Fruit fly (Drosophila melanogaster) whole organism, prepupa: ENCODE results near the gene RabX6.

ENCODE experiments used
- Blimp-1 ChIP-seq: fragments of 200-800 bp; sonication (Bioruptor generic); optimal IDR thresholded peaks from 3 replicates; lab custom pipeline; 2017; ENCODE audit warnings: missing biosample characterization, missing genetic modification characterization, mild to moderate bottlenecking, moderate library complexity, missing genetic modification reagents
- CG10669 ChIP-seq: fragments of 200-800 bp; sonication (Bioruptor generic); optimal IDR thresholded peaks from 3 replicates; lab custom pipeline; 2018; ENCODE audit warnings: missing biosample characterization, mild to moderate bottlenecking, missing genetic modification characterization, moderate library complexity
- CG11294 ChIP-seq: fragments of 200-800 bp; sonication (Bioruptor generic); IDR thresholded peaks from 2 replicates; pipeline ENCODE4 v1.3.6; 2022; ENCODE audit warnings: missing biosample characterization, missing genetic modification characterization
- CG11762 ChIP-seq: fragments of 200-800 bp; sonication (Bioruptor generic); optimal IDR thresholded peaks from 3 replicates; lab custom pipeline; 2016; ENCODE audit warnings: missing biosample characterization, missing genetic modification characterization; ENCODE audit not compliant: insufficient read depth
- CG11902 ChIP-seq: fragments of 200-800 bp; sonication (Bioruptor generic); optimal IDR thresholded peaks from 3 replicates; lab custom pipeline; 2016; ENCODE audit warnings: missing biosample characterization, missing genetic modification characterization
- CG15336 ChIP-seq: fragments of 200-800 bp; sonication (Bioruptor generic); IDR thresholded peaks from 2 replicates; pipeline ENCODE4 v1.3.6; 2022; ENCODE audit warnings: missing biosample characterization, missing genetic modification characterization
- CG1621 ChIP-seq: fragments of 200-800 bp; sonication (Bioruptor generic); optimal IDR thresholded peaks from 3 replicates; lab custom pipeline; 2018; ENCODE audit warnings: missing biosample characterization, mild to moderate bottlenecking, missing genetic modification characterization
- CG31627 ChIP-seq: fragments of 200-800 bp; sonication (Bioruptor generic); optimal IDR thresholded peaks from 3 replicates; lab custom pipeline; 2016; ENCODE audit warnings: missing biosample characterization, missing genetic modification characterization
- CG32006 ChIP-seq: fragments of 200-800 bp; sonication (Bioruptor generic); optimal IDR thresholded peaks from 3 replicates; lab custom pipeline; 2017; ENCODE audit warnings: missing biosample characterization, mild to moderate bottlenecking, missing genetic modification characterization
- CG3919 ChIP-seq: fragments of 200-800 bp; sonication (Bioruptor generic); optimal IDR thresholded peaks from 3 replicates; lab custom pipeline; 2016; ENCODE audit warnings: missing biosample characterization, missing genetic modification characterization
- CG4318 ChIP-seq: fragments of 200-800 bp; sonication (Bioruptor generic); optimal IDR thresholded peaks from 3 replicates; lab custom pipeline; 2017; ENCODE audit warnings: missing biosample characterization, mild to moderate bottlenecking, missing genetic modification characterization
- CG6163 ChIP-seq: fragments of 200-800 bp; sonication (Bioruptor generic); IDR thresholded peaks from 3 replicates; pipeline ENCODE4 v1.3.6; 2022; ENCODE audit warnings: missing biosample characterization, missing genetic modification characterization
- CG6276 ChIP-seq: fragments of 200-800 bp; sonication (Bioruptor generic); optimal IDR thresholded peaks from 2 replicates; lab custom pipeline; 2017; ENCODE audit warnings: missing biosample characterization, mild to moderate bottlenecking, missing genetic modification characterization
- CG6854 ChIP-seq: fragments of 200-800 bp; sonication (Bioruptor generic); optimal IDR thresholded peaks from 2 replicates; lab custom pipeline; 2017; ENCODE audit warnings: missing biosample characterization, mild to moderate bottlenecking, missing genetic modification characterization
- CG7368 ChIP-seq: fragments of 200-800 bp; sonication (Bioruptor generic); optimal IDR thresholded peaks from 3 replicates; lab custom pipeline; 2016; ENCODE audit warnings: missing biosample characterization, missing genetic modification characterization
- CG8119 ChIP-seq: fragments of 200-800 bp; sonication (Bioruptor generic); IDR thresholded peaks from 3 replicates; pipeline ENCODE4 v1.3.6; 2022; ENCODE audit warnings: missing biosample characterization, missing genetic modification characterization
- CG8319 ChIP-seq: fragments of 200-800 bp; sonication (Bioruptor generic); optimal IDR thresholded peaks from 3 replicates; lab custom pipeline; 2016; ENCODE audit warnings: missing biosample characterization, missing genetic modification characterization
- CG8632 ChIP-seq: fragments of 200-800 bp; sonication (Bioruptor generic); optimal IDR thresholded peaks from 3 replicates; lab custom pipeline; 2016; ENCODE audit warnings: missing biosample characterization, missing genetic modification characterization
- Eip75B ChIP-seq: fragments of 200-800 bp; sonication (Bioruptor generic); optimal IDR thresholded peaks from 3 replicates; lab custom pipeline; 2016; ENCODE audit warnings: missing biosample characterization, missing genetic modification characterization
- Eip78C ChIP-seq: fragments of 200-800 bp; sonication (Bioruptor generic); peaks from one replicate; lab custom pipeline; 2016; ENCODE audit warnings: missing biosample characterization, missing genetic modification characterization
- Eip93F ChIP-seq: fragments of 200-800 bp; sonication (Bioruptor generic); optimal IDR thresholded peaks from 2 replicates; lab custom pipeline; 2016; ENCODE audit warnings: missing biosample characterization, mild to moderate bottlenecking, missing genetic modification characterization
- Ets21C ChIP-seq: fragments of 200-800 bp; sonication (Bioruptor generic); optimal IDR thresholded peaks from 3 replicates; lab custom pipeline; 2016; ENCODE audit warnings: missing biosample characterization, missing genetic modification characterization
- Ets96B ChIP-seq: fragments of 200-800 bp; optimal IDR thresholded peaks from 2 replicates; lab custom pipeline; 2019; ENCODE audit warnings: missing biosample characterization, mild to moderate bottlenecking, missing genetic modification characterization, moderate library complexity
- Gug ChIP-seq: fragments of 200-800 bp; sonication (Bioruptor generic); IDR thresholded peaks from 2 replicates; pipeline ENCODE4 v1.3.6; 2022; ENCODE audit warnings: missing biosample characterization, missing genetic modification characterization
- Hr39 ChIP-seq: fragments of 200-800 bp; sonication (Bioruptor generic); optimal IDR thresholded peaks from 2 replicates; lab custom pipeline; 2016; ENCODE audit warnings: missing biosample characterization, missing genetic modification characterization
- Hr4 ChIP-seq: fragments of 200-800 bp; sonication (Bioruptor generic); optimal IDR thresholded peaks from 3 replicates; lab custom pipeline; 2016; ENCODE audit warnings: missing biosample characterization, missing genetic modification characterization
- Lpt ChIP-seq: fragments of 200-800 bp; sonication (Bioruptor generic); optimal IDR thresholded peaks from 3 replicates; lab custom pipeline; 2016; ENCODE audit warnings: missing biosample characterization, missing genetic modification characterization
- Met ChIP-seq: fragments of 200-800 bp; sonication (Bioruptor generic); optimal IDR thresholded peaks from 3 replicates; lab custom pipeline; 2016; ENCODE audit warnings: missing biosample characterization, missing genetic modification characterization
- OdsH ChIP-seq: fragments of 200-800 bp; sonication (Bioruptor generic); optimal IDR thresholded peaks from 3 replicates; lab custom pipeline; 2016; ENCODE audit warnings: missing biosample characterization, missing genetic modification characterization
- Smox ChIP-seq: fragments of 200-800 bp; sonication (Bioruptor generic); optimal IDR thresholded peaks from 3 replicates; lab custom pipeline; 2016; ENCODE audit warnings: missing biosample characterization, missing genetic modification characterization
- Sox14 ChIP-seq: fragments of 200-800 bp; sonication (Bioruptor generic); optimal IDR thresholded peaks from 3 replicates; lab custom pipeline; 2016; ENCODE audit warnings: missing biosample characterization, missing genetic modification characterization
- Sox15 ChIP-seq: fragments of 200-800 bp; sonication (Bioruptor generic); optimal IDR thresholded peaks from 3 replicates; lab custom pipeline; 2016; ENCODE audit warnings: missing biosample characterization, missing genetic modification characterization
- achi ChIP-seq: fragments of 200-800 bp; sonication (Bioruptor generic); optimal IDR thresholded peaks from 3 replicates; lab custom pipeline; 2016; ENCODE audit warnings: missing biosample characterization, missing genetic modification characterization
- acj6 ChIP-seq: fragments of 200-800 bp; sonication (Bioruptor generic); optimal IDR thresholded peaks from 3 replicates; lab custom pipeline; 2016; ENCODE audit warnings: missing biosample characterization, missing genetic modification characterization
- cyc ChIP-seq: fragments of 200-800 bp; sonication (Bioruptor generic); optimal IDR thresholded peaks from 3 replicates; lab custom pipeline; 2016; ENCODE audit warnings: missing biosample characterization, missing genetic modification characterization
- dac ChIP-seq: fragments of 200-800 bp; sonication (Bioruptor generic); optimal IDR thresholded peaks from 2 replicates; lab custom pipeline; 2017; ENCODE audit warnings: missing biosample characterization, mild to moderate bottlenecking, missing genetic modification characterization
- dsx ChIP-seq: fragments of 200-800 bp; optimal IDR thresholded peaks from 3 replicates; lab custom pipeline; 2019; ENCODE audit warnings: missing biosample characterization, mild to moderate bottlenecking, missing genetic modification characterization, moderate library complexity; ENCODE audit not compliant: poor library complexity, severe bottlenecking
- eg ChIP-seq: fragments of 200-800 bp; sonication (Bioruptor generic); IDR thresholded peaks from 3 replicates; pipeline ENCODE4 v1.3.6; 2022; ENCODE audit warnings: missing biosample characterization, missing genetic modification characterization
- fd59A ChIP-seq: fragments of 200-800 bp; sonication (Bioruptor generic); optimal IDR thresholded peaks from 2 replicates; lab custom pipeline; 2017; ENCODE audit warnings: missing biosample characterization, mild to moderate bottlenecking, missing genetic modification characterization, missing genetic modification reagents
- fd85E ChIP-seq: fragments of 200-800 bp; sonication (Bioruptor generic); optimal IDR thresholded peaks from 3 replicates; lab custom pipeline; 2016; ENCODE audit warnings: missing biosample characterization, missing genetic modification characterization
- lz ChIP-seq: fragments of 200-800 bp; sonication (Bioruptor generic); optimal IDR thresholded peaks from 3 replicates; lab custom pipeline; 2016; ENCODE audit warnings: missing biosample characterization, missing genetic modification characterization
- net ChIP-seq: fragments of 200-800 bp; sonication (Bioruptor generic); optimal IDR thresholded peaks from 3 replicates; lab custom pipeline; 2016; ENCODE audit warnings: missing biosample characterization, missing genetic modification characterization
- pdm3 ChIP-seq: fragments of 200-800 bp; sonication (Bioruptor generic); optimal IDR thresholded peaks from 3 replicates; lab custom pipeline; 2016; ENCODE audit warnings: missing biosample characterization, missing genetic modification characterization
- salr ChIP-seq, 2 experiments: fragments of 200-800 bp; sonication (Bioruptor generic); optimal IDR thresholded peaks; 3 replicates each; lab custom pipeline; 2016 to 2018; ENCODE audit warnings: missing biosample characterization in 2 of 2, missing genetic modification characterization in 2 of 2, mild to moderate bottlenecking in 1 of 2
- spab ChIP-seq: fragments of 200-800 bp; sonication (Bioruptor generic); optimal IDR thresholded peaks from 2 replicates; lab custom pipeline; 2017; ENCODE audit warnings: missing biosample characterization, mild to moderate bottlenecking, missing genetic modification characterization, missing genetic modification reagents
- ss ChIP-seq, 2 experiments: fragments of 200-800 bp; sonication (Bioruptor generic); optimal IDR thresholded peaks; 2 replicates in 1 of 2; 3 replicates in 1 of 2; lab custom pipeline; 2017 to 2018; ENCODE audit warnings: mild to moderate bottlenecking in 2 of 2, missing biosample characterization in 2 of 2, missing genetic modification characterization in 2 of 2, moderate library complexity in 1 of 2
- svp ChIP-seq: fragments of 200-800 bp; sonication (Bioruptor generic); peaks from one replicate; lab custom pipeline; 2016; ENCODE audit warnings: missing biosample characterization, missing genetic modification characterization
- topi ChIP-seq: fragments of 200-800 bp; sonication (Bioruptor generic); optimal IDR thresholded peaks from 3 replicates; lab custom pipeline; 2016; ENCODE audit warnings: missing biosample characterization, missing genetic modification characterization
- vri ChIP-seq: fragments of 200-800 bp; sonication (Bioruptor generic); optimal IDR thresholded peaks from 3 replicates; lab custom pipeline; 2016; ENCODE audit warnings: missing biosample characterization, mild to moderate bottlenecking, missing genetic modification characterization

The RabX6 gene

dm6 chr3L:721026-721425 is 30.7 kb downstream of the RabX6 start (continued):
- TF ChIP-seq CG6276 (GFP tag; lab: Kevin White, UChicago): peak; percentile 39
- TF ChIP-seq fd85E (GFP tag; lab: Kevin White, UChicago): no peak
- no peak for TF ChIP-seq Met (GFP tag; lab: Kevin White, UChicago)
- TF ChIP-seq acj6 (GFP tag; lab: Kevin White, UChicago): peak; percentile 21
- peak; percentile 83 for TF ChIP-seq CG8119
- TF ChIP-seq spab (GFP tag; lab: Kevin White, UChicago): no peak
- TF ChIP-seq CG3919 (GFP tag; lab: Kevin White, UChicago): peak; percentile 41
- TF ChIP-seq CG11294 (GFP tag; lab: Robert Waterston, UW): peak; percentile 65
- TF ChIP-seq CG8319 (GFP tag; lab: Kevin White, UChicago): no peak
- TF ChIP-seq OdsH: peak; percentile 40
- peak; percentile 82 for TF ChIP-seq CG32006 (GFP tag; lab: Kevin White, UChicago)

dm6 chr3L:721863-722262 is 31.5 kb downstream of the RabX6 start:
- TF ChIP-seq CG8632 (GFP tag; lab: Kevin White, UChicago): no peak
- TF ChIP-seq CG1621 (tag; lab: Kevin White, UChicago): no peak
- TF ChIP-seq CG7368: no peak
- no peak for TF ChIP-seq CG3919 (GFP tag; lab: Kevin White, UChicago)
- no peak for TF ChIP-seq achi (GFP tag; lab: Kevin White, UChicago)
- no peak for TF ChIP-seq dsx (GFP tag; lab: Kevin White, UChicago)
- TF ChIP-seq Ets21C (GFP tag; lab: Kevin White, UChicago): no peak
- peak; percentile 47; the same call in 1 of the 3 replicates for TF ChIP-seq eg (GFP tag; lab: Robert Waterston, UW)
- no peak for TF ChIP-seq lz (GFP tag; lab: Kevin White, UChicago)
- no peak for TF ChIP-seq salr (GFP tag; optimal IDR thresholded peaks at IDR 0.05; lab: Kevin White, UChicago)
- TF ChIP-seq CG10669 (GFP tag; lab: Kevin White, UChicago): no peak
- TF ChIP-seq CG6276 (GFP tag; lab: Kevin White, UChicago): no peak
- no peak for TF ChIP-seq acj6 (GFP tag; lab: Kevin White, UChicago)
- no peak for TF ChIP-seq dac (GFP tag; lab: Kevin White, UChicago)
- peak; percentile 25; the same call in 1 of the 2 replicates for TF ChIP-seq Gug
- TF ChIP-seq vri (GFP tag; lab: Kevin White, UChicago): no peak
- no peak for TF ChIP-seq Hr39 (GFP tag; lab: Kevin White, UChicago)
- TF ChIP-seq Eip75B (GFP tag; lab: Kevin White, UChicago): no peak
- TF ChIP-seq CG4318 (GFP tag; lab: Kevin White, UChicago): no peak
- TF ChIP-seq CG8319 (GFP tag; lab: Kevin White, UChicago): no peak
- 0 out of 3 replicates have a peak, but pooled peaks have one; percentile 18 for TF ChIP-seq CG8119
- TF ChIP-seq cyc (GFP tag; lab: Kevin White, UChicago): no peak
- no peak for TF ChIP-seq Sox14 (GFP tag; lab: Kevin White, UChicago)
- TF ChIP-seq CG15336 (GFP tag; lab: Robert Waterston, UW): peak; percentile 52
- TF ChIP-seq topi (GFP tag; lab: Kevin White, UChicago): no peak
- TF ChIP-seq net (GFP tag; lab: Kevin White, UChicago): no peak
- no peak for TF ChIP-seq Eip93F (GFP tag; lab: Kevin White, UChicago)
- TF ChIP-seq Lpt (GFP tag; lab: Kevin White, UChicago): no peak
- TF ChIP-seq CG11762 (GFP tag; lab: Kevin White, UChicago): no peak
- TF ChIP-seq Sox15 (GFP tag; lab: Kevin White, UChicago): no peak
- TF ChIP-seq Met (GFP tag; lab: Kevin White, UChicago): no peak
- peak; percentile 32; the same call in 1 of the 2 replicates for TF ChIP-seq CG11294 (GFP tag; lab: Robert Waterston, UW)
- TF ChIP-seq CG6163 (GFP tag; lab: Robert Waterston, UW): peak; percentile 69
- TF ChIP-seq pdm3 (GFP tag; lab: Kevin White, UChicago): no peak
- TF ChIP-seq Blimp-1 (GFP tag; lab: Kevin White, UChicago): no peak
- TF ChIP-seq OdsH: no peak
- no peak for TF ChIP-seq spab (GFP tag; lab: Kevin White, UChicago)
- no peak for TF ChIP-seq CG11902 (GFP tag; lab: Kevin White, UChicago)
- no peak for TF ChIP-seq svp (GFP tag; lab: Kevin White, UChicago)
- TF ChIP-seq CG32006 (GFP tag; lab: Kevin White, UChicago): no peak
- no peak for TF ChIP-seq Ets96B (tag; lab: Kevin White, UChicago)
- no peak for TF ChIP-seq Smox
- no peak for TF ChIP-seq fd59A (GFP tag; lab: Kevin White, UChicago)
- TF ChIP-seq CG31627 (GFP tag; lab: Kevin White, UChicago): no peak
- peak; percentile 30 for TF ChIP-seq Eip78C (GFP tag; lab: Kevin White, UChicago)
- TF ChIP-seq Hr4 (GFP tag; lab: Kevin White, UChicago): peak; percentile 30
- no peak for TF ChIP-seq CG6854
- TF ChIP-seq ss (GFP tag; optimal IDR thresholded peaks at IDR 0.05; lab: Kevin White, UChicago): peak in 1 of 2 experiments; percentile 80
